Worm (Caenorhabditis elegans): ENCODE data around the gene best-7.

DNA sequence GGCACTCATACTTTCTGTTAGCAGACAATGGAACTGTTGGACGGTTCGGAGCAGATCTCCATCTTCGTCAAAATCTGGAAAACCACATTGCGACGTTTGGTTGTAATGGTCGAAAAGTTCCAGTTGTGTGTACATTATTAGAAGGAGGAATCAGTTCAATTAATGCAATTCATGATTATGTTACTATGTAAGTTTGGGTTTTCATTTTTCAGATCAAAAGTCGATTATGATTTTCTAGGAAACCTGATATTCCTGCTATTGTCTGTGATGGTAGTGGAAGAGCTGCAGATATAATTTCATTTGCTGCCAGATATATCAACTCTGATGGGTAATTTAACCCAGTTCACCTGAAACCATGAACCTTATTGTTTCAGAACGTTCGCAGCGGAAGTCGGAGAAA, 45.9 kb upstream of the best-7 start:
- TF ChIP-seq lsy-2 (tag; optimal IDR thresholded peaks at IDR 0.05) (no peak), unc-62 (GFP tag; optimal IDR thresholded peaks at IDR 0.05) (no peak), M03D4.4 (tag; optimal IDR thresholded peaks at IDR 0.05) (no peak), unc-39 (tag; optimal IDR thresholded peaks at IDR 0.05) (no peak), sptf-1 (tag; optimal IDR thresholded peaks at IDR 0.05) (no peak), nhr-76 (tag; optimal IDR thresholded peaks at IDR 0.05) (no peak), nhr-28 (tag; optimal IDR thresholded peaks at IDR 0.05) (no peak), mep-1 (tag; optimal IDR thresholded peaks at IDR 0.05) (no peak), elt-1 (tag; optimal IDR thresholded peaks at IDR 0.05; ENCODE audit: borderline replicate concordance, insufficient read depth) (no peak)

Measured in whole organism, mixed stage, embryonic.